Worm (Caenorhabditis elegans) whole organism, L3 larva: Measurements from ENCODE around the gene frpr-16.
"Not testable (repeated sequence)": the region's sequence is repeated elsewhere in the genome, so short reads cannot be mapped to it uniquely, and the experiment has no call there.

Experiments used
- ZK546.5 ChIP-seq: sonication (generic microtip); optimal IDR thresholded peaks from 2 replicates; lab custom pipeline; 2017; ENCODE audit warnings: missing biosample characterization, missing genetic modification characterization
- aly-2 ChIP-seq: fragments of 150-350 bp; optimal IDR thresholded peaks from 2 replicates; lab custom pipeline; 2014; ENCODE audit warnings: missing biosample characterization, missing genetic modification characterization
- ama-1 ChIP-seq: fragments of 150-350 bp; optimal IDR thresholded peaks from 2 replicates; lab custom pipeline; 2018
- ceh-16 ChIP-seq: sonication (generic microtip); optimal IDR thresholded peaks from 2 replicates; lab custom pipeline; 2017; ENCODE audit warnings: missing biosample characterization, missing genetic modification characterization
- ceh-28 ChIP-seq: fragments of 150-350 bp; optimal IDR thresholded peaks from 2 replicates; lab custom pipeline; 2014; ENCODE audit warnings: missing biosample characterization, missing genetic modification reagents, missing genetic modification characterization
- ceh-82 ChIP-seq: fragments of 150-350 bp; optimal IDR thresholded peaks from 2 replicates; lab custom pipeline; 2014; ENCODE audit warnings: missing biosample characterization, missing genetic modification characterization
- ceh-9 ChIP-seq: sonication (generic microtip); optimal IDR thresholded peaks from 2 replicates; lab custom pipeline; 2018; ENCODE audit warnings: missing biosample characterization, missing genetic modification characterization
- daf-12 ChIP-seq: fragments of 150-350 bp; optimal IDR thresholded peaks from 2 replicates; lab custom pipeline; 2014; ENCODE audit warnings: missing biosample characterization, missing genetic modification reagents, missing genetic modification characterization
- egl-27 ChIP-seq: sonication (generic microtip); optimal IDR thresholded peaks from 4 replicates; lab custom pipeline; 2017; ENCODE audit warnings: missing biosample characterization, missing genetic modification reagents, missing genetic modification characterization
- egl-5 ChIP-seq: fragments of 150-350 bp; optimal IDR thresholded peaks from 2 replicates; lab custom pipeline; 2017; ENCODE audit warnings: missing biosample characterization, missing genetic modification reagents, missing genetic modification characterization, inconsistent platforms
- elt-1 ChIP-seq: fragments of 150-350 bp; optimal IDR thresholded peaks from 2 replicates; lab custom pipeline; 2014; ENCODE audit warnings: missing biosample characterization, missing genetic modification characterization
- elt-2 ChIP-seq: sonication (generic microtip); optimal IDR thresholded peaks from 2 replicates; lab custom pipeline; 2016; ENCODE audit warnings: missing genetic modification reagents, mild to moderate bottlenecking, missing genetic modification characterization, missing compliant biosample characterization
- elt-3 ChIP-seq, 3 experiments: fragments of 150-350 bp in 1 of 3; sonication (generic microtip) in 2 of 3; optimal IDR thresholded peaks; 2 replicates in 2 of 3; 4 replicates in 1 of 3; lab custom pipeline; 2014 to 2017; ENCODE audit warnings: missing biosample characterization in 3 of 3, missing genetic modification characterization in 3 of 3
- fkh-10 ChIP-seq: sonication (generic microtip); optimal IDR thresholded peaks from 2 replicates; lab custom pipeline; 2017; ENCODE audit warnings: missing biosample characterization, missing genetic modification reagents, missing genetic modification characterization
- fkh-2 ChIP-seq: fragments of 150-350 bp; optimal IDR thresholded peaks from 2 replicates; lab custom pipeline; 2014; ENCODE audit warnings: missing biosample characterization, missing genetic modification reagents, missing genetic modification characterization
- jun-1 ChIP-seq: fragments of 150-350 bp; optimal IDR thresholded peaks from 2 replicates; lab custom pipeline; 2014; ENCODE audit warnings: missing biosample characterization, missing genetic modification reagents, missing genetic modification characterization
- lin-15B ChIP-seq: fragments of 150-350 bp; optimal IDR thresholded peaks from 2 replicates; lab custom pipeline; 2014; ENCODE audit warnings: missing biosample characterization, missing genetic modification characterization
- lin-39 ChIP-seq: fragments of 150-350 bp; optimal IDR thresholded peaks from 2 replicates; lab custom pipeline; 2018; ENCODE audit warnings: missing biosample characterization, missing genetic modification reagents, missing genetic modification characterization
- nhr-12 ChIP-seq: fragments of 150-350 bp; optimal IDR thresholded peaks from 2 replicates; lab custom pipeline; 2014; ENCODE audit warnings: missing biosample characterization, missing genetic modification characterization
- nhr-23 ChIP-seq: fragments of 150-350 bp; optimal IDR thresholded peaks from 2 replicates; lab custom pipeline; 2014; ENCODE audit warnings: missing biosample characterization, missing genetic modification reagents, missing genetic modification characterization
- nhr-237 ChIP-seq: fragments of 150-350 bp; optimal IDR thresholded peaks from 2 replicates; lab custom pipeline; 2014; ENCODE audit warnings: missing biosample characterization, missing genetic modification characterization
- nhr-25 ChIP-seq: sonication (generic microtip); optimal IDR thresholded peaks from 2 replicates; lab custom pipeline; 2017; ENCODE audit warnings: missing biosample characterization, missing genetic modification characterization
- pha-4 ChIP-seq: fragments of 150-350 bp; optimal IDR thresholded peaks from 2 replicates; lab custom pipeline; 2014; ENCODE audit warnings: missing biosample characterization, missing genetic modification reagents, missing genetic modification characterization
- pqm-1 ChIP-seq: fragments of 150-350 bp; optimal IDR thresholded peaks from 2 replicates; lab custom pipeline; 2017; ENCODE audit warnings: missing biosample characterization, missing genetic modification characterization, inconsistent platforms
- sea-2 ChIP-seq: fragments of 150-350 bp; sonication (generic microtip); optimal IDR thresholded peaks from 4 replicates; lab custom pipeline; 2014; ENCODE audit warnings: missing biosample characterization, missing genetic modification reagents, missing genetic modification characterization
- tbx-2 ChIP-seq: sonication (generic microtip); optimal IDR thresholded peaks from 2 replicates; lab custom pipeline; 2016; ENCODE audit warnings: mild to moderate bottlenecking, missing genetic modification characterization, missing compliant biosample characterization
- unc-39 ChIP-seq: sonication (generic microtip); optimal IDR thresholded peaks from 4 replicates; lab custom pipeline; 2017; ENCODE audit warnings: missing biosample characterization, missing genetic modification characterization
- unc-62 ChIP-seq: fragments of 150-350 bp; sonication (generic microtip); optimal IDR thresholded peaks from 4 replicates; lab custom pipeline; 2014; ENCODE audit warnings: missing biosample characterization, missing genetic modification reagents, missing genetic modification characterization
- zag-1 ChIP-seq: fragments of 150-350 bp; optimal IDR thresholded peaks from 2 replicates; lab custom pipeline; 2014; ENCODE audit warnings: missing biosample characterization, missing genetic modification characterization
- ztf-11 ChIP-seq: fragments of 150-350 bp; optimal IDR thresholded peaks from 2 replicates; lab custom pipeline; 2014; ENCODE audit warnings: missing biosample characterization, missing genetic modification characterization
- ztf-4 ChIP-seq: fragments of 150-350 bp; optimal IDR thresholded peaks from 2 replicates; lab custom pipeline; 2014; ENCODE audit warnings: missing biosample characterization, missing genetic modification characterization

The frpr-16 gene

ce11 chrII:6025647-6026046 lies 5.4 kb downstream of the frpr-16 start:
- TF ChIP-seq elt-2 (tag; lab: Kevin White, UChicago) (peak; percentile 90), ztf-4 (tag; lab: Kevin White, UChicago) (no peak), jun-1 (tag; lab: Kevin White, UChicago) (no peak), pqm-1 (tag; lab: Kevin White, UChicago) (peak; percentile 51), ztf-11 (no peak), unc-39 (no peak), pha-4 (peak; percentile 49), lin-39 (tag; lab: Kevin White, UChicago) (no peak), nhr-237 (tag; lab: Kevin White, UChicago) (no peak), egl-27 (no peak), fkh-2 (tag; lab: Kevin White, UChicago) (no peak), nhr-12 (tag; lab: Kevin White, UChicago) (no peak), nhr-25 (tag; lab: Kevin White, UChicago) (no peak), ceh-16 (tag; lab: Kevin White, UChicago) (no peak), ceh-9 (tag; lab: Kevin White, UChicago) (no peak), lin-15B (tag; lab: Kevin White, UChicago) (no peak), sea-2 (GFP tag; lab: Kevin White, UChicago) (no peak), ceh-82 (tag; lab: Kevin White, UChicago) (no peak), ceh-28 (tag; lab: Kevin White, UChicago) (no peak), elt-3 (tag; optimal IDR thresholded peaks at IDR 0.05; lab: Kevin White, UChicago) (no peak), nhr-23 (tag; lab: Kevin White, UChicago) (no peak), elt-1 (tag; lab: Kevin White, UChicago) (no peak), ama-1 (lab: Kevin White, UChicago) (no peak), aly-2 (tag; lab: Kevin White, UChicago) (no peak)

ce11 chrII:6024879-6025278 lies 6.1 kb downstream of the frpr-16 start, which contains the start of gene R12C12.9:
R12C12.9 (minus strand) TSS chrII:6024979.
- TF ChIP-seq elt-2 (tag; lab: Kevin White, UChicago): peak; percentile 29
- no peak for TF ChIP-seq zag-1 (tag; lab: Kevin White, UChicago)

- no peak for TF ChIP-seq daf-12 (tag; lab: Kevin White, UChicago)
- no peak for TF ChIP-seq pha-4
- no peak for TF ChIP-seq ZK546.5 (tag; lab: Kevin White, UChicago)
- TF ChIP-seq ztf-4 (tag; lab: Kevin White, UChicago): no peak
- TF ChIP-seq zag-1 (tag; lab: Kevin White, UChicago): no peak
- no peak for TF ChIP-seq nhr-12 (tag; lab: Kevin White, UChicago)
- TF ChIP-seq ceh-16 (tag; lab: Kevin White, UChicago): no peak
- TF ChIP-seq, all 47 proteins: peak for 0
Measured at ce11 chrII:6022596-6022995, 8.4 kb downstream of the frpr-16 start.

DNA sequence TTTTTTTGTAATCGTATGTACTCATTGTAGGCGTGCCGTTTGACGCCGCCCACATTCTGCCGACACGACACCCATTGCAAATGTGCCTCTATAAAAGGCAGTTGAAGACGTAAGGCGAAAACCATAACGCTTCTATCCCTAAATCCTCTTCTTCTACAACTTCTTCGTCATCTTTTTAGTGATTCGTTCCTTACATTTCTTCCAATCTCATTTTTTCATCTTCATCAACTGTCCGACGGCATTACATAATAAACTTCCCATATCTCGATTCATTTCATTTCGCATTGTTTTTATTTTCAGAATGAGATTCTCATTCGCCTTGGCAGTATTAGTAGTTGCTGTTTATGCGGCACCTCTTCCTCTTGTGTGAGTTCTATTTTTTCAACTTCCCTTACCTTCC lies 10.7 kb downstream of the frpr-16 start, which contains the start of gene ZK84.1:
Gene ZK84.1 (plus strand): TSS at position 301 of the 400 bp plus-strand sequence.
- no peak for TF ChIP-seq fkh-10 (GFP tag; lab: Kevin White, UChicago)
- no peak for TF ChIP-seq ZK546.5 (tag; lab: Kevin White, UChicago)
- TF ChIP-seq unc-62 (GFP tag; lab: Kevin White, UChicago): no peak
- no peak for TF ChIP-seq lin-39 (tag; lab: Kevin White, UChicago)
- no peak for TF ChIP-seq egl-27
- no peak for TF ChIP-seq egl-5 (tag; lab: Kevin White, UChicago)

ce11 chrII:6016410-6016809 lies 14.6 kb downstream of the frpr-16 start, which contains the start of gene ZK84.5:
ZK84.5 (minus strand) TSS chrII:6016510.
- no peak for TF ChIP-seq aly-2 (tag; lab: Kevin White, UChicago)
- TF ChIP-seq tbx-2 (tag; lab: Kevin White, UChicago): no peak
- no peak for TF ChIP-seq lin-39 (tag; lab: Kevin White, UChicago)
- no peak for TF ChIP-seq unc-39
- TF ChIP-seq zag-1 (tag; lab: Kevin White, UChicago): no peak

DNA sequence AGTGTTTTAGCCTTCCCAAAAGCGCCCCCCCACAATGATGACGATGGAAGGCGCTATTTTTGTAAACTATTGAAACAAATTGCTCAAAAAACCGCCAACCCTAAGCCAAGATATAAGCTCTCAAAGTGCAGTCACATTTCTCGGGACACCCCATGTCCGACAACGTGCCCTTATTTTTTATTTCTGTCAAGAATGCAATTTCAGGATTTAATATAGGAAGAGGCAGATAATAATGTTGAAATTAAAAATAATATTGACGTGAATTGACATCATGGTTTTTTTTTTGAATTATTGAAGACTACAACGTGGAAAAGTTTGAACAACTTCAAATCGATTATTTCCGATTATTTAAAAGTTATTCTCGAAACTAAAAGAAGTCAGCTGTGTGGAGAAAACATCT lies 16.9 kb downstream of the frpr-16 start, which contains the start of gene ZK84.2:
Gene ZK84.2 (plus strand): TSS at position 301 of the 400 bp plus-strand sequence.
- not testable (repeated sequence) for TF ChIP-seq elt-3 (tag; optimal IDR thresholded peaks at IDR 0.05; lab: Kevin White, UChicago); ama-1 (lab: Kevin White, UChicago); ceh-82 (tag; lab: Kevin White, UChicago)
